Worm (Caenorhabditis elegans): ENCODE measurements around the gene cest-33.

cest-33 gene

ce11 chrV:6374844-6375243 lies 9.4 kb upstream of the cest-33 start, which contains the start of gene F13H6.5:
TSS of gene F13H6.5 (minus strand) at chrV:6374944.
- TF ChIP-seq ztf-18 (tag; optimal IDR thresholded peaks at IDR 0.05) = no peak
- TF ChIP-seq F23B12.7 (tag; optimal IDR thresholded peaks at IDR 0.05; ENCODE audit: insufficient read depth) = no peak
- TF ChIP-seq rpc-1 (optimal IDR thresholded peaks at IDR 0.05) = no peak
- no peak for TF ChIP-seq rpc-1 (tag; optimal IDR thresholded peaks at IDR 0.05)
- no peak for TF ChIP-seq Y56A3A.18 (GFP tag; IDR thresholded peaks at IDR 0.05)
- TF ChIP-seq ztf-3 (GFP tag; optimal IDR thresholded peaks at IDR 0.05) = no peak
- no peak for TF ChIP-seq F57A8.1 (GFP tag; optimal IDR thresholded peaks at IDR 0.05)
- no peak for TF ChIP-seq F57C9.4 (tag; optimal IDR thresholded peaks at IDR 0.05)
- no peak for TF ChIP-seq B0019.2 (GFP tag; conservative IDR thresholded peaks at IDR 0.05)
- no peak for TF ChIP-seq K11D2.4 (GFP tag; IDR thresholded peaks at IDR 0.05)
- no peak for TF ChIP-seq pbrm-1 (GFP tag; IDR thresholded peaks at IDR 0.05)
- TF ChIP-seq hmg-1.2 (GFP tag; IDR thresholded peaks at IDR 0.05) = no peak
- TF ChIP-seq zfh-2 (GFP tag; conservative IDR thresholded peaks at IDR 0.05) = no peak
- TF ChIP-seq dpl-1 (GFP tag; optimal IDR thresholded peaks at IDR 0.05) = no peak
- no peak for TF ChIP-seq madf-3 (GFP tag; IDR thresholded peaks at IDR 0.05)
- TF ChIP-seq ceh-40 (GFP tag; IDR thresholded peaks at IDR 0.05) = no peak
- no peak for TF ChIP-seq mcd-1 (GFP tag; IDR thresholded peaks at IDR 0.05)
- TF ChIP-seq egrh-3 (GFP tag; IDR thresholded peaks at IDR 0.05) = no peak

- TF ChIP-seq lin-35 (GFP tag; optimal IDR thresholded peaks at IDR 0.05) (no peak), nfya-2 (GFP tag; IDR thresholded peaks at IDR 0.05) (no peak), akir-1 (GFP tag; optimal IDR thresholded peaks at IDR 0.05) (no peak), hlh-12 (tag; optimal IDR thresholded peaks at IDR 0.05) (no peak), egrh-3 (GFP tag; IDR thresholded peaks at IDR 0.05) (no peak), sea-2 (GFP tag; IDR thresholded peaks at IDR 0.05) (no peak), nhr-80 (tag; optimal IDR thresholded peaks at IDR 0.05) (no peak), dox-1 (GFP tag; IDR thresholded peaks at IDR 0.05) (no peak), F57C9.4 (tag; optimal IDR thresholded peaks at IDR 0.05) (no peak), madf-6 (GFP tag; IDR thresholded peaks at IDR 0.05) (no peak)
These were observed 3.0 kb upstream of the cest-33 start for ce11 chrV:6368494-6368893.

- TF ChIP-seq hlh-26 (GFP tag; conservative IDR thresholded peaks at IDR 0.05) (no peak), gei-17 (GFP tag; optimal IDR thresholded peaks at IDR 0.05) (no peak), let-526 (GFP tag; IDR thresholded peaks at IDR 0.05) (no peak), mxl-1 (tag; optimal IDR thresholded peaks at IDR 0.05) (no peak), nhr-120 (GFP tag; IDR thresholded peaks at IDR 0.05) (no peak), ceh-27 (GFP tag; optimal IDR thresholded peaks at IDR 0.05) (no peak), lsy-27 (tag; optimal IDR thresholded peaks at IDR 0.05; ENCODE audit: borderline replicate concordance, insufficient read depth) (no peak), rpc-1 (optimal IDR thresholded peaks at IDR 0.05) (no peak), rpc-1 (tag; optimal IDR thresholded peaks at IDR 0.05) (no peak), hlh-12 (tag; optimal IDR thresholded peaks at IDR 0.05) (no peak), nfyb-1 (GFP tag; IDR thresholded peaks at IDR 0.05) (no peak), bed-1 (GFP tag; IDR thresholded peaks at IDR 0.05) (no peak), athp-1 (tag; optimal IDR thresholded peaks at IDR 0.05) (no peak), zfh-2 (GFP tag; conservative IDR thresholded peaks at IDR 0.05) (no peak), xnd-1 (tag; optimal IDR thresholded peaks at IDR 0.05) (no peak), nfya-2 (GFP tag; IDR thresholded peaks at IDR 0.05) (no peak)
These were observed 665 bp downstream of the cest-33 start for ce11 chrV:6364806-6365205.
